Worm (Caenorhabditis elegans): ENCODE data around the gene htz-1.

DNA sequence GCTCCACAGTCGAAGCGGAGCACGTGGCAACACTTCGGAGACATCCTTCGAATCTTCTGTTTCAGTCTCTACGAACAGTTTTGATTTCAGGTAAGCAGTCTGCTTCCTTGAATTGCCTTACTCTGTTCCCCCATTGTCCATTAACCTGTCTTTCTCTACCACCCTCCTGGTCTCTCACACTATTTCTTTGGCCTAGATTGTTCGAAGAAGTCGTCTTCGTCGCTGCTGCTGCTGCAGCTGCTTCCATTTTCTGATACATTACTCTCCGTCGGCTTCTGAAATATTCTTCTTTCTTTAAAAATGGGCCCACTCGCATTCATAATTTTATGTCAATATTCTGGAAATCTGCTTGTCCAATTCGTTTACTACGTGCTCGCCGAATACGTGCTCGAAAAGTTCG lies 5.6 kb downstream of the htz-1 start, which contains the start of gene R08C7.1:
- TF ChIP-seq dpl-1 (GFP tag; optimal IDR thresholded peaks at IDR 0.05): no peak
- no peak for TF ChIP-seq Y48G9A.11 (GFP tag; IDR thresholded peaks at IDR 0.05)
- no peak for TF ChIP-seq mdl-1 (tag; optimal IDR thresholded peaks at IDR 0.05)
- no peak for TF ChIP-seq snpc-4 (tag; optimal IDR thresholded peaks at IDR 0.05)
- TF ChIP-seq lin-39 (tag; optimal IDR thresholded peaks at IDR 0.05): no peak

Data from whole organism, L4 larva.